Worm (Caenorhabditis elegans) whole organism, early embryonic: Measurements from ENCODE around the gene cct-3.

Source experiments
- B0310.2 ChIP-seq: sonication (generic microtip); optimal IDR thresholded peaks from 2 replicates; lab custom pipeline; 2016; ENCODE audit warnings: mild to moderate bottlenecking, missing genetic modification characterization, missing compliant biosample characterization
- F13C5.2 ChIP-seq: sonication (generic microtip); optimal IDR thresholded peaks from 2 replicates; lab custom pipeline; 2017; ENCODE audit warnings: mild to moderate bottlenecking, missing genetic modification characterization, inconsistent platforms, missing compliant biosample characterization
- aly-1 ChIP-seq: sonication (generic microtip); optimal IDR thresholded peaks from 2 replicates; lab custom pipeline; 2016; ENCODE audit warnings: missing genetic modification characterization, missing compliant biosample characterization
- ama-1 ChIP-seq: fragments of 150-350 bp; optimal IDR thresholded peaks from 2 replicates; lab custom pipeline; 2014
- ceh-13 ChIP-seq: fragments of 200-800 bp; sonication (Bioruptor generic); optimal IDR thresholded peaks from 2 replicates; lab custom pipeline; 2018; ENCODE audit warnings: mild to moderate bottlenecking, missing genetic modification characterization, missing compliant biosample characterization
- ceh-36 ChIP-seq: sonication (generic microtip); optimal IDR thresholded peaks from 2 replicates; lab custom pipeline; 2016; ENCODE audit warnings: missing genetic modification characterization, inconsistent platforms, missing compliant biosample characterization
- ets-7 ChIP-seq: sonication (generic microtip); optimal IDR thresholded peaks from 2 replicates; lab custom pipeline; 2016; ENCODE audit warnings: missing genotype, missing genetic modification characterization, missing compliant biosample characterization
- flt-1 ChIP-seq: fragments of 200-800 bp; sonication (Bioruptor generic); IDR thresholded peaks from 2 replicates; pipeline ENCODE4 v1.3.6; 2022; ENCODE audit warnings: missing genetic modification characterization, missing compliant biosample characterization
- hmbx-1 ChIP-seq: sonication (generic microtip); optimal IDR thresholded peaks from 2 replicates; lab custom pipeline; 2016; ENCODE audit warnings: mild to moderate bottlenecking, missing genetic modification characterization, missing compliant biosample characterization
- hmg-4 ChIP-seq: fragments of 200-800 bp; sonication (Bioruptor generic); optimal IDR thresholded peaks from 2 replicates; lab custom pipeline; 2018; ENCODE audit warnings: mild to moderate bottlenecking, missing genetic modification characterization, missing compliant biosample characterization
- hnd-1 ChIP-seq: sonication (generic microtip); optimal IDR thresholded peaks from 2 replicates; lab custom pipeline; 2016; ENCODE audit warnings: missing genetic modification characterization, missing compliant biosample characterization
- pes-1 ChIP-seq: fragments of 200-800 bp; sonication (Bioruptor generic); IDR thresholded peaks from 2 replicates; pipeline ENCODE4 v1.3.6; 2022; ENCODE audit warnings: missing genetic modification reagents, missing genetic modification characterization, missing compliant biosample characterization
- scrt-1 ChIP-seq: fragments of 200-800 bp; sonication (Bioruptor generic); IDR thresholded peaks from 2 replicates; pipeline ENCODE4 v1.3.6; 2022; ENCODE audit warnings: missing genetic modification characterization, missing compliant biosample characterization
- sea-1 ChIP-seq: fragments of 200-800 bp; sonication (Bioruptor generic); conservative IDR thresholded peaks from 2 replicates; pipeline ENCODE4 v1.3.6; 2022; ENCODE audit warnings: missing genetic modification characterization, missing compliant biosample characterization
- tbx-11 ChIP-seq: fragments of 200-800 bp; sonication (Bioruptor generic); IDR thresholded peaks from 2 replicates; pipeline ENCODE4 v1.3.6; 2022; ENCODE audit warnings: missing genetic modification characterization, missing compliant biosample characterization
- tbx-37 ChIP-seq: fragments of 200-800 bp; sonication (Bioruptor generic); conservative IDR thresholded peaks from 2 replicates; pipeline ENCODE4 v1.3.6; 2022; ENCODE audit warnings: missing genetic modification reagents, missing genetic modification characterization, missing compliant biosample characterization
- tra-4 ChIP-seq: sonication (generic microtip); optimal IDR thresholded peaks from 2 replicates; lab custom pipeline; 2017; ENCODE audit warnings: missing genetic modification characterization, missing compliant biosample characterization

The cct-3 gene

ce11 chrII:2233240-2233639, at the start of gene cct-3:
TSS of gene cct-3 (plus strand) at chrII:2233540.
- TF ChIP-seq hmbx-1 (tag; lab: Kevin White, UChicago), result no peak
- no peak for TF ChIP-seq ets-7 (tag; lab: Kevin White, UChicago)
- TF ChIP-seq tra-4 (tag; lab: Kevin White, UChicago), result no peak
- no peak for TF ChIP-seq flt-1 (GFP tag; lab: Robert Waterston, UW)
- TF ChIP-seq hmg-4 (GFP tag; lab: Kevin White, UChicago), result no peak
- TF ChIP-seq F13C5.2 (tag; lab: Kevin White, UChicago), result no peak
- no peak for TF ChIP-seq scrt-1
- no peak for TF ChIP-seq ceh-36 (tag; lab: Kevin White, UChicago)
- no peak for TF ChIP-seq aly-1 (tag; lab: Kevin White, UChicago)
- TF ChIP-seq sea-1 (GFP tag; lab: Robert Waterston, UW), result no peak
- TF ChIP-seq pes-1 (GFP tag; lab: Robert Waterston, UW), result no peak
- TF ChIP-seq tbx-11, result no peak

- TF ChIP-seq aly-1 (tag; lab: Kevin White, UChicago) (no peak), ama-1 (lab: Kevin White, UChicago) (no peak), hmg-4 (GFP tag; lab: Kevin White, UChicago) (no peak), pes-1 (GFP tag; lab: Robert Waterston, UW) (no peak), flt-1 (GFP tag; lab: Robert Waterston, UW) (no peak), B0310.2 (tag; lab: Kevin White, UChicago) (no peak), hnd-1 (tag; lab: Kevin White, UChicago) (no peak), ceh-13 (no peak), ets-7 (tag; lab: Kevin White, UChicago) (no peak), hmbx-1 (tag; lab: Kevin White, UChicago) (no peak), sea-1 (GFP tag; lab: Robert Waterston, UW) (no peak), F13C5.2 (tag; lab: Kevin White, UChicago) (no peak), tbx-37 (GFP tag; lab: Robert Waterston, UW) (no peak), ceh-36 (tag; lab: Kevin White, UChicago) (no peak), tra-4 (tag; lab: Kevin White, UChicago) (no peak), tbx-11 (no peak), scrt-1 (no peak)
Observed at ce11 chrII:2186329-2186728, 47.0 kb upstream of the cct-3 start, which contains the start of gene gba-2. TSS of gene gba-2 (minus strand) at chrII:2186434.

- TF ChIP-seq pes-1 (GFP tag; lab: Robert Waterston, UW) (no peak), B0310.2 (tag; lab: Kevin White, UChicago) (no peak), ama-1 (lab: Kevin White, UChicago) (no peak), hmg-4 (GFP tag; lab: Kevin White, UChicago) (no peak), ceh-13 (no peak), ets-7 (tag; lab: Kevin White, UChicago) (no peak), aly-1 (tag; lab: Kevin White, UChicago) (no peak), tbx-11 (no peak), hnd-1 (tag; lab: Kevin White, UChicago) (no peak), tra-4 (tag; lab: Kevin White, UChicago) (no peak), hmbx-1 (tag; lab: Kevin White, UChicago) (no peak), sea-1 (GFP tag; lab: Robert Waterston, UW) (no peak), flt-1 (GFP tag; lab: Robert Waterston, UW) (no peak)
Observed at ce11 chrII:2186730-2187129, 46.6 kb upstream of the cct-3 start.

ce11 chrII:2189357-2189756, 44.0 kb upstream of the cct-3 start, which contains the start of gene mtq-2:
TSS of gene mtq-2 (minus strand) at chrII:2189457.
- TF ChIP-seq aly-1 (tag; lab: Kevin White, UChicago) (no peak), tra-4 (tag; lab: Kevin White, UChicago) (no peak), tbx-11 (no peak), pes-1 (GFP tag; lab: Robert Waterston, UW) (no peak), ceh-36 (tag; lab: Kevin White, UChicago) (no peak), ets-7 (tag; lab: Kevin White, UChicago) (no peak), flt-1 (GFP tag; lab: Robert Waterston, UW) (no peak), B0310.2 (tag; lab: Kevin White, UChicago) (no peak), hmbx-1 (tag; lab: Kevin White, UChicago) (no peak), tbx-37 (GFP tag; lab: Robert Waterston, UW) (no peak), ceh-13 (no peak)

DNA sequence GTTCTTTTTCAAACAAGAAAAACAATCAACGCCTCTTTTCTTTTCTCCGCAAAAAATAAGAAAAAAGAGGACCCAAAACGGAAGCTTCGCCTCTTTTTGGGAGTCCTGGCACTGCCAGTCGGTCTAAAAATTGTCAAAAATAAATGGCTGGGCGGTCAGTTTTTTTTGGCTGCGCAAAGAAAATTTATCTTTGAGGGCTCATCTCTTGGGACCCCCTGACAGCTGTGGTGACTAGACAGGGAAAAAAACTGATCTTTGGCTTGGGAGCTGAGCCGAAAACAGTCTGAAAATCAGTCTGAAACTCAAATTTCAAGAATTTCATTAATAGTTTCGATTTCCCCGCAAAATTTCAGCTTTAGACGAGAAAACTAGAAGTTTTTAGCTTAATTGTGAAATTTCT, 42.8 kb upstream of the cct-3 start:
- TF ChIP-seq hmg-4 (GFP tag; lab: Kevin White, UChicago), result no peak
- no peak for TF ChIP-seq ama-1 (lab: Kevin White, UChicago)
- TF ChIP-seq flt-1 (GFP tag; lab: Robert Waterston, UW), result no peak
- no peak for TF ChIP-seq ceh-13

ce11 chrII:2191383-2191782, 42.0 kb upstream of the cct-3 start:
- no peak for TF ChIP-seq hmg-4 (GFP tag; lab: Kevin White, UChicago)
- no peak for TF ChIP-seq tbx-37 (GFP tag; lab: Robert Waterston, UW)
- no peak for TF ChIP-seq hnd-1 (tag; lab: Kevin White, UChicago)
- TF ChIP-seq aly-1 (tag; lab: Kevin White, UChicago), result no peak
- TF ChIP-seq F13C5.2 (tag; lab: Kevin White, UChicago), result no peak
- no peak for TF ChIP-seq ceh-36 (tag; lab: Kevin White, UChicago)
- no peak for TF ChIP-seq pes-1 (GFP tag; lab: Robert Waterston, UW)
- no peak for TF ChIP-seq flt-1 (GFP tag; lab: Robert Waterston, UW)
- no peak for TF ChIP-seq ceh-13
- no peak for TF ChIP-seq ama-1 (lab: Kevin White, UChicago)
- TF ChIP-seq hmbx-1 (tag; lab: Kevin White, UChicago), result no peak
- no peak for TF ChIP-seq tra-4 (tag; lab: Kevin White, UChicago)

- TF ChIP-seq hmg-4 (GFP tag; lab: Kevin White, UChicago) (no peak), F13C5.2 (tag; lab: Kevin White, UChicago) (no peak), flt-1 (GFP tag; lab: Robert Waterston, UW) (no peak), pes-1 (GFP tag; lab: Robert Waterston, UW) (no peak), hnd-1 (tag; lab: Kevin White, UChicago) (no peak), tra-4 (tag; lab: Kevin White, UChicago) (no peak), ama-1 (lab: Kevin White, UChicago) (no peak), hmbx-1 (tag; lab: Kevin White, UChicago) (no peak), sea-1 (GFP tag; lab: Robert Waterston, UW) (no peak), B0310.2 (tag; lab: Kevin White, UChicago) (no peak), tbx-11 (no peak), tbx-37 (GFP tag; lab: Robert Waterston, UW) (no peak)
Observed at ce11 chrII:2192267-2192666, 41.1 kb upstream of the cct-3 start.
